Fruit fly (Drosophila melanogaster) whole organism, pupa: ENCODE data around the gene CG8461.
A peak's percentile ranks its signal among the peaks of the same experiment; 100 is the strongest.

ENCODE experiments used
- CG10348 ChIP-seq: fragments of 200-800 bp; sonication (Bioruptor generic); IDR thresholded peaks from 2 replicates; pipeline ENCODE4 v1.3.6; 2022; ENCODE audit warnings: missing biosample characterization, missing genetic modification characterization
- CG12605 ChIP-seq: fragments of 200-800 bp; sonication (Bioruptor generic); IDR thresholded peaks from 2 replicates; pipeline ENCODE4 v1.3.6; 2022; ENCODE audit warnings: missing biosample characterization, missing genetic modification characterization
- CG13204 ChIP-seq: fragments of 200-800 bp; sonication (Bioruptor generic); optimal IDR thresholded peaks from 2 replicates; lab custom pipeline; 2018; ENCODE audit warnings: missing biosample characterization, mild to moderate bottlenecking, missing genetic modification characterization, moderate library complexity
- CG14655 ChIP-seq: fragments of 200-800 bp; sonication (Bioruptor generic); optimal IDR thresholded peaks from 3 replicates; lab custom pipeline; 2017; ENCODE audit warnings: mild to moderate bottlenecking, missing biosample characterization, missing genetic modification reagents, missing genetic modification characterization
- CG15710 ChIP-seq: fragments of 200-800 bp; sonication (Bioruptor generic); optimal IDR thresholded peaks from 2 replicates; lab custom pipeline; 2018; ENCODE audit warnings: missing biosample characterization, mild to moderate bottlenecking, missing genetic modification characterization, moderate library complexity
- CG17806 ChIP-seq: fragments of 200-800 bp; sonication (Bioruptor generic); optimal IDR thresholded peaks from 2 replicates; lab custom pipeline; 2018; ENCODE audit warnings: missing biosample characterization, mild to moderate bottlenecking, missing genetic modification characterization, moderate library complexity
- CG32121 ChIP-seq: fragments of 200-800 bp; sonication (Bioruptor generic); IDR thresholded peaks from 2 replicates; pipeline ENCODE4 v1.3.6; 2022; ENCODE audit warnings: missing biosample characterization, missing genetic modification characterization
- CG34367 ChIP-seq: fragments of 200-800 bp; sonication (Bioruptor generic); optimal IDR thresholded peaks from 2 replicates; lab custom pipeline; 2018; ENCODE audit warnings: missing biosample characterization, mild to moderate bottlenecking, missing genetic modification characterization
- CG4496 ChIP-seq: fragments of 200-800 bp; sonication (Bioruptor generic); IDR thresholded peaks from 3 replicates; pipeline ENCODE4 v1.3.6; 2022; ENCODE audit warnings: missing biosample characterization, missing genetic modification characterization
- CG8159 ChIP-seq: fragments of 200-800 bp; sonication (Bioruptor generic); optimal IDR thresholded peaks from 3 replicates; lab custom pipeline; 2018; ENCODE audit warnings: missing biosample characterization, mild to moderate bottlenecking, missing genetic modification characterization, moderate library complexity
- CG8301 ChIP-seq: fragments of 200-800 bp; sonication (Bioruptor generic); optimal IDR thresholded peaks from 2 replicates; lab custom pipeline; 2018; ENCODE audit warnings: missing biosample characterization, mild to moderate bottlenecking, missing genetic modification characterization
- CG9948 ChIP-seq: fragments of 200-800 bp; sonication (Bioruptor generic); optimal IDR thresholded peaks from 2 replicates; lab custom pipeline; 2018; ENCODE audit warnings: missing biosample characterization, mild to moderate bottlenecking, missing genetic modification characterization, moderate library complexity
- D1 ChIP-seq: fragments of 200-800 bp; sonication (Bioruptor generic); optimal IDR thresholded peaks from 2 replicates; lab custom pipeline; 2018; ENCODE audit warnings: missing biosample characterization, mild to moderate bottlenecking, missing genetic modification characterization, moderate library complexity
- EcR ChIP-seq: fragments of 200-800 bp; sonication (Bioruptor generic); optimal IDR thresholded peaks from 3 replicates; lab custom pipeline; 2019; ENCODE audit warnings: missing biosample characterization, missing genetic modification characterization, mild to moderate bottlenecking, moderate library complexity, missing genetic modification reagents
- Ets98B ChIP-seq: fragments of 200-800 bp; sonication (Bioruptor generic); IDR thresholded peaks from 2 replicates; pipeline ENCODE4 v1.3.6; 2022; ENCODE audit warnings: missing biosample characterization, missing genetic modification characterization
- Pif1A ChIP-seq: fragments of 200-800 bp; sonication (Bioruptor generic); optimal IDR thresholded peaks from 3 replicates; lab custom pipeline; 2016; ENCODE audit warnings: missing biosample characterization, missing genetic modification characterization
- Pif1B ChIP-seq: fragments of 200-800 bp; sonication (Bioruptor generic); optimal IDR thresholded peaks from 3 replicates; lab custom pipeline; 2016; ENCODE audit warnings: missing biosample characterization, missing genetic modification characterization
- Snoo ChIP-seq: fragments of 200-800 bp; sonication (Bioruptor generic); optimal IDR thresholded peaks from 3 replicates; lab custom pipeline; 2017; ENCODE audit warnings: missing biosample characterization, mild to moderate bottlenecking, missing genetic modification characterization, inconsistent platforms
- fd96Ca ChIP-seq: fragments of 200-800 bp; sonication (Bioruptor generic); IDR thresholded peaks from 3 replicates; pipeline ENCODE4 v1.3.6; 2022; ENCODE audit warnings: missing biosample characterization, missing genetic modification characterization
- gl ChIP-seq: fragments of 200-800 bp; sonication (Bioruptor generic); optimal IDR thresholded peaks from 2 replicates; lab custom pipeline; 2018; ENCODE audit warnings: missing biosample characterization, mild to moderate bottlenecking, missing genetic modification characterization
- rn ChIP-seq: fragments of 200-800 bp; sonication (Bioruptor generic); IDR thresholded peaks from 2 replicates; pipeline ENCODE4 v1.3.6; 2022; ENCODE audit warnings: missing biosample characterization, missing genetic modification characterization

CG8461 gene

dm6 chr3R:14481569-14481968 is 31.9 kb downstream of the CG8461 start, which contains the start of gene cv-c:
Gene cv-c, minus strand, starts transcription at chr3R:14481713.
- TF ChIP-seq CG10348 (GFP tag; lab: Robert Waterston, UW) (no peak), Pif1A (GFP tag; lab: Kevin White, UChicago) (no peak), D1 (no peak), CG13204 (no peak), CG12605 (0 out of 2 replicates have a peak, but pooled peaks have one; percentile 10), CG17806 (tag; lab: Kevin White, UChicago) (no peak), CG8301 (tag; lab: Kevin White, UChicago) (no peak), CG8159 (no peak), CG15710 (tag; lab: Kevin White, UChicago) (no peak), CG4496 (0 out of 3 replicates have a peak, but pooled peaks have one; percentile 34), gl (tag; lab: Kevin White, UChicago) (no peak), CG34367 (tag; lab: Kevin White, UChicago) (no peak), EcR (GFP tag; lab: Kevin White, UChicago) (peak; percentile 35), Pif1B (GFP tag; lab: Kevin White, UChicago) (no peak), rn (GFP tag; lab: Robert Waterston, UW) (no peak), Ets98B (GFP tag; lab: Robert Waterston, UW) (no peak), Snoo (tag; lab: Kevin White, UChicago) (no peak), CG9948 (tag; lab: Kevin White, UChicago) (no peak), CG32121 (no peak)

- TF ChIP-seq CG12605, result no peak
- TF ChIP-seq rn (GFP tag; lab: Robert Waterston, UW), result no peak
- TF ChIP-seq CG14655 (GFP tag; lab: Kevin White, UChicago), result no peak
- TF ChIP-seq EcR (GFP tag; lab: Kevin White, UChicago), result peak; percentile 6
- TF ChIP-seq CG10348 (GFP tag; lab: Robert Waterston, UW), result no peak
- TF ChIP-seq CG13204, result no peak
These were observed 33.7 kb downstream of the CG8461 start for dm6 chr3R:14479623-14480194.

dm6 chr3R:14478438-14479033 is 34.9 kb downstream of the CG8461 start:
- no peak for TF ChIP-seq CG10348 (GFP tag; lab: Robert Waterston, UW)
- TF ChIP-seq Pif1A (GFP tag; lab: Kevin White, UChicago), result no peak
- TF ChIP-seq D1, result no peak
- no peak for TF ChIP-seq fd96Ca (GFP tag; lab: Robert Waterston, UW)
- no peak for TF ChIP-seq Snoo (tag; lab: Kevin White, UChicago)
- TF ChIP-seq CG17806 (tag; lab: Kevin White, UChicago), result peak; percentile 24
- TF ChIP-seq CG15710 (tag; lab: Kevin White, UChicago), result no peak
- TF ChIP-seq rn (GFP tag; lab: Robert Waterston, UW), result no peak
- TF ChIP-seq CG13204, result no peak
- TF ChIP-seq CG8301 (tag; lab: Kevin White, UChicago), result peak; percentile 27
- no peak for TF ChIP-seq gl (tag; lab: Kevin White, UChicago)
- peak; percentile 36 for TF ChIP-seq CG9948 (tag; lab: Kevin White, UChicago)
- TF ChIP-seq CG34367 (tag; lab: Kevin White, UChicago), result no peak
- TF ChIP-seq CG14655 (GFP tag; lab: Kevin White, UChicago), result peak; percentile 26
- no peak for TF ChIP-seq Pif1B (GFP tag; lab: Kevin White, UChicago)
- TF ChIP-seq CG32121, result no peak
- TF ChIP-seq EcR (GFP tag; lab: Kevin White, UChicago), result no peak
- peak; percentile 12 for TF ChIP-seq CG8159
- no peak for TF ChIP-seq CG4496
- no peak for TF ChIP-seq Ets98B (GFP tag; lab: Robert Waterston, UW)

- TF ChIP-seq fd96Ca (GFP tag; lab: Robert Waterston, UW), result no peak
- no peak for TF ChIP-seq CG32121
- TF ChIP-seq CG13204, result no peak
- TF ChIP-seq CG8301 (tag; lab: Kevin White, UChicago), result no peak
- TF ChIP-seq CG4496, result no peak
- TF ChIP-seq Pif1A (GFP tag; lab: Kevin White, UChicago), result no peak
- no peak for TF ChIP-seq CG15710 (tag; lab: Kevin White, UChicago)
- TF ChIP-seq Snoo (tag; lab: Kevin White, UChicago), result no peak
- no peak for TF ChIP-seq gl (tag; lab: Kevin White, UChicago)
- TF ChIP-seq Pif1B (GFP tag; lab: Kevin White, UChicago), result no peak
These were observed 35.5 kb downstream of the CG8461 start for dm6 chr3R:14477877-14478437.

dm6 chr3R:14477085-14477762 is 36.2 kb downstream of the CG8461 start:
- TF ChIP-seq CG10348 (GFP tag; lab: Robert Waterston, UW) (no peak), EcR (GFP tag; lab: Kevin White, UChicago) (no peak), CG8159 (no peak), D1 (no peak), CG9948 (tag; lab: Kevin White, UChicago) (no peak), Snoo (tag; lab: Kevin White, UChicago) (no peak), gl (tag; lab: Kevin White, UChicago) (no peak), CG4496 (no peak), CG8301 (tag; lab: Kevin White, UChicago) (no peak), CG15710 (tag; lab: Kevin White, UChicago) (no peak), fd96Ca (GFP tag; lab: Robert Waterston, UW) (no peak), Pif1A (GFP tag; lab: Kevin White, UChicago) (no peak), Ets98B (GFP tag; lab: Robert Waterston, UW) (no peak), rn (GFP tag; lab: Robert Waterston, UW) (no peak), CG14655 (GFP tag; lab: Kevin White, UChicago) (no peak), CG12605 (no peak), CG32121 (no peak), CG13204 (no peak)
